Fruit fly (Drosophila melanogaster) whole organism, prepupa: ENCODE data around the gene CG44329.

Experiments used
- CG10631 ChIP-seq: fragments of 200-800 bp; sonication (Bioruptor generic); optimal IDR thresholded peaks from 2 replicates; lab custom pipeline; 2016; ENCODE audit warnings: missing biosample characterization, missing genetic modification characterization
- CG11294 ChIP-seq: fragments of 200-800 bp; sonication (Bioruptor generic); IDR thresholded peaks from 2 replicates; pipeline ENCODE4 v1.3.6; 2022; ENCODE audit warnings: missing biosample characterization, missing genetic modification characterization
- CG11762 ChIP-seq: fragments of 200-800 bp; sonication (Bioruptor generic); optimal IDR thresholded peaks from 3 replicates; lab custom pipeline; 2016; ENCODE audit warnings: missing biosample characterization, missing genetic modification characterization; ENCODE audit not compliant: insufficient read depth
- CG11902 ChIP-seq: fragments of 200-800 bp; sonication (Bioruptor generic); optimal IDR thresholded peaks from 3 replicates; lab custom pipeline; 2016; ENCODE audit warnings: missing biosample characterization, missing genetic modification characterization
- CG15336 ChIP-seq: fragments of 200-800 bp; sonication (Bioruptor generic); IDR thresholded peaks from 2 replicates; pipeline ENCODE4 v1.3.6; 2022; ENCODE audit warnings: missing biosample characterization, missing genetic modification characterization
- CG16779 ChIP-seq: fragments of 200-800 bp; sonication (Bioruptor generic); optimal IDR thresholded peaks from 3 replicates; lab custom pipeline; 2017; ENCODE audit warnings: missing biosample characterization, mild to moderate bottlenecking, missing genetic modification characterization
- CG3032 ChIP-seq: fragments of 200-800 bp; optimal IDR thresholded peaks from 2 replicates; lab custom pipeline; 2019; ENCODE audit warnings: missing biosample characterization, mild to moderate bottlenecking, missing genetic modification characterization, moderate library complexity
- CG31627 ChIP-seq: fragments of 200-800 bp; sonication (Bioruptor generic); optimal IDR thresholded peaks from 3 replicates; lab custom pipeline; 2016; ENCODE audit warnings: missing biosample characterization, missing genetic modification characterization
- CG32006 ChIP-seq: fragments of 200-800 bp; sonication (Bioruptor generic); optimal IDR thresholded peaks from 3 replicates; lab custom pipeline; 2017; ENCODE audit warnings: missing biosample characterization, mild to moderate bottlenecking, missing genetic modification characterization
- CG34406 ChIP-seq: fragments of 200-800 bp; sonication (Bioruptor generic); optimal IDR thresholded peaks from 3 replicates; lab custom pipeline; 2016; ENCODE audit warnings: missing biosample characterization, missing genetic modification characterization
- CG3919 ChIP-seq: fragments of 200-800 bp; sonication (Bioruptor generic); optimal IDR thresholded peaks from 3 replicates; lab custom pipeline; 2016; ENCODE audit warnings: missing biosample characterization, missing genetic modification characterization
- CG6163 ChIP-seq: fragments of 200-800 bp; sonication (Bioruptor generic); IDR thresholded peaks from 3 replicates; pipeline ENCODE4 v1.3.6; 2022; ENCODE audit warnings: missing biosample characterization, missing genetic modification characterization
- CG6276 ChIP-seq: fragments of 200-800 bp; sonication (Bioruptor generic); optimal IDR thresholded peaks from 2 replicates; lab custom pipeline; 2017; ENCODE audit warnings: missing biosample characterization, mild to moderate bottlenecking, missing genetic modification characterization
- CG6792 ChIP-seq: fragments of 200-800 bp; sonication (Bioruptor generic); optimal IDR thresholded peaks from 3 replicates; lab custom pipeline; 2016; ENCODE audit warnings: missing biosample characterization, missing genetic modification characterization
- CG6808 ChIP-seq: fragments of 200-800 bp; sonication (Bioruptor generic); optimal IDR thresholded peaks from 3 replicates; lab custom pipeline; 2017; ENCODE audit warnings: missing biosample characterization, missing genetic modification characterization, mild to moderate bottlenecking, moderate library complexity, missing genetic modification reagents
- CG6854 ChIP-seq: fragments of 200-800 bp; sonication (Bioruptor generic); optimal IDR thresholded peaks from 2 replicates; lab custom pipeline; 2017; ENCODE audit warnings: missing biosample characterization, mild to moderate bottlenecking, missing genetic modification characterization
- CG8319 ChIP-seq: fragments of 200-800 bp; sonication (Bioruptor generic); optimal IDR thresholded peaks from 3 replicates; lab custom pipeline; 2016; ENCODE audit warnings: missing biosample characterization, missing genetic modification characterization
- CG8632 ChIP-seq: fragments of 200-800 bp; sonication (Bioruptor generic); optimal IDR thresholded peaks from 3 replicates; lab custom pipeline; 2016; ENCODE audit warnings: missing biosample characterization, missing genetic modification characterization
- CG9139 ChIP-seq: fragments of 200-800 bp; sonication (Bioruptor generic); optimal IDR thresholded peaks from 3 replicates; lab custom pipeline; 2017; ENCODE audit warnings: missing biosample characterization, mild to moderate bottlenecking, missing genetic modification characterization
- Eip75B ChIP-seq: fragments of 200-800 bp; sonication (Bioruptor generic); optimal IDR thresholded peaks from 3 replicates; lab custom pipeline; 2016; ENCODE audit warnings: missing biosample characterization, missing genetic modification characterization
- Eip78C ChIP-seq: fragments of 200-800 bp; sonication (Bioruptor generic); peaks from one replicate; lab custom pipeline; 2016; ENCODE audit warnings: missing biosample characterization, missing genetic modification characterization
- Eip93F ChIP-seq: fragments of 200-800 bp; sonication (Bioruptor generic); optimal IDR thresholded peaks from 2 replicates; lab custom pipeline; 2016; ENCODE audit warnings: missing biosample characterization, mild to moderate bottlenecking, missing genetic modification characterization
- Ets21C ChIP-seq: fragments of 200-800 bp; sonication (Bioruptor generic); optimal IDR thresholded peaks from 3 replicates; lab custom pipeline; 2016; ENCODE audit warnings: missing biosample characterization, missing genetic modification characterization
- Ets96B ChIP-seq: fragments of 200-800 bp; optimal IDR thresholded peaks from 2 replicates; lab custom pipeline; 2019; ENCODE audit warnings: missing biosample characterization, mild to moderate bottlenecking, missing genetic modification characterization, moderate library complexity
- Gug ChIP-seq: fragments of 200-800 bp; sonication (Bioruptor generic); IDR thresholded peaks from 2 replicates; pipeline ENCODE4 v1.3.6; 2022; ENCODE audit warnings: missing biosample characterization, missing genetic modification characterization
- Hr4 ChIP-seq: fragments of 200-800 bp; sonication (Bioruptor generic); optimal IDR thresholded peaks from 3 replicates; lab custom pipeline; 2016; ENCODE audit warnings: missing biosample characterization, missing genetic modification characterization
- Met ChIP-seq: fragments of 200-800 bp; sonication (Bioruptor generic); optimal IDR thresholded peaks from 3 replicates; lab custom pipeline; 2016; ENCODE audit warnings: missing biosample characterization, missing genetic modification characterization
- OdsH ChIP-seq: fragments of 200-800 bp; sonication (Bioruptor generic); optimal IDR thresholded peaks from 3 replicates; lab custom pipeline; 2016; ENCODE audit warnings: missing biosample characterization, missing genetic modification characterization
- Smox ChIP-seq: fragments of 200-800 bp; sonication (Bioruptor generic); optimal IDR thresholded peaks from 3 replicates; lab custom pipeline; 2016; ENCODE audit warnings: missing biosample characterization, missing genetic modification characterization
- Sox102F ChIP-seq: fragments of 200-800 bp; sonication (Bioruptor generic); optimal IDR thresholded peaks from 2 replicates; lab custom pipeline; 2016; ENCODE audit warnings: missing biosample characterization, mild to moderate bottlenecking, missing genetic modification characterization
- Sox14 ChIP-seq: fragments of 200-800 bp; sonication (Bioruptor generic); optimal IDR thresholded peaks from 3 replicates; lab custom pipeline; 2016; ENCODE audit warnings: missing biosample characterization, missing genetic modification characterization
- Sox15 ChIP-seq: fragments of 200-800 bp; sonication (Bioruptor generic); optimal IDR thresholded peaks from 3 replicates; lab custom pipeline; 2016; ENCODE audit warnings: missing biosample characterization, missing genetic modification characterization
- dac ChIP-seq: fragments of 200-800 bp; sonication (Bioruptor generic); optimal IDR thresholded peaks from 2 replicates; lab custom pipeline; 2017; ENCODE audit warnings: missing biosample characterization, mild to moderate bottlenecking, missing genetic modification characterization
- dsx ChIP-seq: fragments of 200-800 bp; optimal IDR thresholded peaks from 3 replicates; lab custom pipeline; 2019; ENCODE audit warnings: missing biosample characterization, mild to moderate bottlenecking, missing genetic modification characterization, moderate library complexity; ENCODE audit not compliant: poor library complexity, severe bottlenecking
- eg ChIP-seq: fragments of 200-800 bp; sonication (Bioruptor generic); IDR thresholded peaks from 3 replicates; pipeline ENCODE4 v1.3.6; 2022; ENCODE audit warnings: missing biosample characterization, missing genetic modification characterization
- esn ChIP-seq: fragments of 200-800 bp; sonication (Bioruptor generic); optimal IDR thresholded peaks from 2 replicates; lab custom pipeline; 2016; ENCODE audit warnings: missing biosample characterization, mild to moderate bottlenecking, missing genetic modification characterization, moderate library complexity
- fd59A ChIP-seq: fragments of 200-800 bp; sonication (Bioruptor generic); optimal IDR thresholded peaks from 2 replicates; lab custom pipeline; 2017; ENCODE audit warnings: missing biosample characterization, mild to moderate bottlenecking, missing genetic modification characterization, missing genetic modification reagents
- fd85E ChIP-seq: fragments of 200-800 bp; sonication (Bioruptor generic); optimal IDR thresholded peaks from 3 replicates; lab custom pipeline; 2016; ENCODE audit warnings: missing biosample characterization, missing genetic modification characterization
- fkh ChIP-seq: fragments of 200-800 bp; sonication (Bioruptor generic); optimal IDR thresholded peaks from 3 replicates; lab custom pipeline; 2017; ENCODE audit warnings: missing biosample characterization, mild to moderate bottlenecking, missing genetic modification characterization, moderate library complexity
- lz ChIP-seq: fragments of 200-800 bp; sonication (Bioruptor generic); optimal IDR thresholded peaks from 3 replicates; lab custom pipeline; 2016; ENCODE audit warnings: missing biosample characterization, missing genetic modification characterization
- net ChIP-seq: fragments of 200-800 bp; sonication (Bioruptor generic); optimal IDR thresholded peaks from 3 replicates; lab custom pipeline; 2016; ENCODE audit warnings: missing biosample characterization, missing genetic modification characterization
- spab ChIP-seq: fragments of 200-800 bp; sonication (Bioruptor generic); optimal IDR thresholded peaks from 2 replicates; lab custom pipeline; 2017; ENCODE audit warnings: missing biosample characterization, mild to moderate bottlenecking, missing genetic modification characterization, missing genetic modification reagents
- ss ChIP-seq, 2 experiments: fragments of 200-800 bp; sonication (Bioruptor generic); optimal IDR thresholded peaks; 2 replicates in 1 of 2; 3 replicates in 1 of 2; lab custom pipeline; 2017 to 2018; ENCODE audit warnings: mild to moderate bottlenecking in 2 of 2, missing biosample characterization in 2 of 2, missing genetic modification characterization in 2 of 2, moderate library complexity in 1 of 2
- svp ChIP-seq: fragments of 200-800 bp; sonication (Bioruptor generic); peaks from one replicate; lab custom pipeline; 2016; ENCODE audit warnings: missing biosample characterization, missing genetic modification characterization
- topi ChIP-seq: fragments of 200-800 bp; sonication (Bioruptor generic); optimal IDR thresholded peaks from 3 replicates; lab custom pipeline; 2016; ENCODE audit warnings: missing biosample characterization, missing genetic modification characterization

CG44329 gene

dm6 chrX:5791840-5792239 lies 20.9 kb downstream of the CG44329 start, which contains the start of gene CG12239:
CG12239 (plus strand) TSS chrX:5792140.
- TF ChIP-seq Eip93F (no peak), eg (no peak), Smox (no peak), net (GFP tag; lab: Kevin White, UChicago) (no peak), dac (no peak), CG10631 (GFP tag; lab: Kevin White, UChicago) (no peak), Eip78C (GFP tag; lab: Kevin White, UChicago) (no peak), Sox14 (GFP tag; lab: Kevin White, UChicago) (no peak), CG15336 (GFP tag; lab: Robert Waterston, UW) (no peak), CG8632 (GFP tag; lab: Kevin White, UChicago) (no peak), dsx (GFP tag; lab: Kevin White, UChicago) (no peak), Sox15 (GFP tag; lab: Kevin White, UChicago) (no peak)
- TF ChIP-seq, all 60 proteins: peak for 0

dm6 chrX:5789187-5789586 lies 23.6 kb downstream of the CG44329 start, which contains the start of gene CG15767:
CG15767 (plus strand) TSS chrX:5789487.
- TF ChIP-seq CG31627 (no peak), CG8319 (GFP tag; lab: Kevin White, UChicago) (no peak), Gug (GFP tag; lab: Robert Waterston, UW) (no peak), CG15336 (GFP tag; lab: Robert Waterston, UW) (no peak), ss (GFP tag; optimal IDR thresholded peaks at IDR 0.05; lab: Kevin White, UChicago) (no peak), CG16779 (tag; lab: Kevin White, UChicago) (no peak), OdsH (GFP tag; lab: Kevin White, UChicago) (no peak)
- TF ChIP-seq, all 60 proteins: peak for 0

- TF ChIP-seq ss (GFP tag; optimal IDR thresholded peaks at IDR 0.05; lab: Kevin White, UChicago) (no peak), CG9139 (GFP tag; lab: Kevin White, UChicago) (no peak), dsx (GFP tag; lab: Kevin White, UChicago) (no peak), Sox15 (GFP tag; lab: Kevin White, UChicago) (peak; percentile 32), Sox102F (GFP tag; lab: Kevin White, UChicago) (peak; percentile 78), lz (GFP tag; lab: Kevin White, UChicago) (peak; percentile 73), fkh (GFP tag; lab: Kevin White, UChicago) (no peak), CG32006 (GFP tag; lab: Kevin White, UChicago) (peak; percentile 89), CG11294 (GFP tag; lab: Robert Waterston, UW) (peak; percentile 71), Sox14 (GFP tag; lab: Kevin White, UChicago) (peak; percentile 71), CG11902 (GFP tag; lab: Kevin White, UChicago) (no peak), CG6276 (GFP tag; lab: Kevin White, UChicago) (no peak), Eip78C (GFP tag; lab: Kevin White, UChicago) (peak; percentile 89), topi (GFP tag; lab: Kevin White, UChicago) (no peak), CG6808 (no peak), eg (peak; percentile 75; the same call in 2 of the 3 replicates), CG6792 (GFP tag; lab: Kevin White, UChicago) (peak; percentile 78), CG34406 (GFP tag; lab: Kevin White, UChicago) (peak; percentile 62), Ets96B (tag; lab: Kevin White, UChicago) (no peak), Hr4 (peak; percentile 88), spab (no peak), CG6854 (no peak), CG16779 (tag; lab: Kevin White, UChicago) (no peak), OdsH (GFP tag; lab: Kevin White, UChicago) (peak; percentile 79), CG31627 (peak; percentile 54), CG3032 (tag; lab: Kevin White, UChicago) (no peak), CG6163 (peak; percentile 70), Ets21C (GFP tag; lab: Kevin White, UChicago) (peak; percentile 4), Met (GFP tag; lab: Kevin White, UChicago) (peak; percentile 74), CG8632 (GFP tag; lab: Kevin White, UChicago) (no peak), fd85E (no peak), CG11762 (GFP tag; lab: Kevin White, UChicago) (no peak), CG3919 (GFP tag; lab: Kevin White, UChicago) (no peak), Eip75B (GFP tag; lab: Kevin White, UChicago) (peak; percentile 64), esn (GFP tag; lab: Kevin White, UChicago) (peak; percentile 77), CG10631 (GFP tag; lab: Kevin White, UChicago) (peak; percentile 67), dac (peak; percentile 62), CG15336 (GFP tag; lab: Robert Waterston, UW) (peak; percentile 93), Gug (GFP tag; lab: Robert Waterston, UW) (peak; percentile 63), svp (peak; percentile 71), fd59A (peak; percentile 34), Eip93F (peak; percentile 11)
Observed at dm6 chrX:5786559-5786958, 26.2 kb downstream of the CG44329 start.
